Fruit fly (Drosophila melanogaster): ENCODE results near the gene CG32240.

The CG32240 gene

dm6 chr3L:4403180-4403769 lies 21.8 kb upstream of the CG32240 start, which contains the start of gene Syx17:
Gene Syx17, plus strand, starts transcription at chr3L:4403487.
- TF ChIP-seq rgr (GFP tag; optimal IDR thresholded peaks at IDR 0.05) (peak; percentile 52), Vsx2 (GFP tag; optimal IDR thresholded peaks at IDR 0.05; ENCODE audit: partially characterized antibody) (no peak), Sp1 (GFP tag; optimal IDR thresholded peaks at IDR 0.05) (peak; percentile 33), Abd-B (GFP tag; optimal IDR thresholded peaks at IDR 0.05) (no peak), Mio (GFP tag; optimal IDR thresholded peaks at IDR 0.05) (no peak), sage (GFP tag; optimal IDR thresholded peaks at IDR 0.05) (peak; percentile 33), Dif (GFP tag; optimal IDR thresholded peaks at IDR 0.05; ENCODE audit: partially characterized antibody) (no peak), jim (GFP tag; optimal IDR thresholded peaks at IDR 0.05) (no peak), tai (GFP tag; optimal IDR thresholded peaks at IDR 0.05) (peak; percentile 57), Hnf4 (GFP tag; optimal IDR thresholded peaks at IDR 0.05) (peak; percentile 71), Jra (GFP tag; optimal IDR thresholded peaks at IDR 0.05) (peak; percentile 7), sv (GFP tag; optimal IDR thresholded peaks at IDR 0.05) (peak; percentile 17), Hr83 (GFP tag; optimal IDR thresholded peaks at IDR 0.05; ENCODE audit: poor library complexity, severe bottlenecking) (peak; percentile 58), CrebA (GFP tag; optimal IDR thresholded peaks at IDR 0.05; ENCODE audit: borderline replicate concordance) (no peak), Dfd (GFP tag; optimal IDR thresholded peaks at IDR 0.05) (no peak), dsf (GFP tag; optimal IDR thresholded peaks at IDR 0.05; ENCODE audit: borderline replicate concordance) (no peak), dl (GFP tag; optimal IDR thresholded peaks at IDR 0.05; ENCODE audit: insufficient read depth in 1 of 2, partially characterized antibody in 2 of 2) (no peak), HLH106 (tag; optimal IDR thresholded peaks at IDR 0.05) (peak; percentile 29), foxo (GFP tag; optimal IDR thresholded peaks at IDR 0.05) (peak in 1 of 2 experiments; percentile 53), ey (GFP tag; optimal IDR thresholded peaks at IDR 0.05) (peak; percentile 40), Hr78 (GFP tag; optimal IDR thresholded peaks at IDR 0.05) (peak; percentile 86), dmrt93B (GFP tag; optimal IDR thresholded peaks at IDR 0.05) (peak; percentile 4), psq (GFP tag; optimal IDR thresholded peaks at IDR 0.05) (peak; percentile 21), CG9705 (GFP tag; optimal IDR thresholded peaks at IDR 0.05) (peak; percentile 34), woc (GFP tag; optimal IDR thresholded peaks at IDR 0.05) (no peak), N (GFP tag; optimal IDR thresholded peaks at IDR 0.05) (no peak), usp (GFP tag; optimal IDR thresholded peaks at IDR 0.05) (no peak), fru (GFP tag; optimal IDR thresholded peaks at IDR 0.05) (peak; percentile 47), lola (GFP tag; optimal IDR thresholded peaks at IDR 0.05) (no peak), Myc (optimal IDR thresholded peaks at IDR 0.05) (no peak), Rel (GFP tag; optimal IDR thresholded peaks at IDR 0.05) (no peak), Rel (tag; optimal IDR thresholded peaks at IDR 0.05) (peak; percentile 98), OdsH (GFP tag; optimal IDR thresholded peaks at IDR 0.05) (no peak), CG32264 (GFP tag; optimal IDR thresholded peaks at IDR 0.05) (no peak), GATAd (GFP tag; optimal IDR thresholded peaks at IDR 0.05) (no peak), pan (optimal IDR thresholded peaks at IDR 0.05) (no peak), h (GFP tag; optimal IDR thresholded peaks at IDR 0.05) (peak; percentile 43), brk (GFP tag; optimal IDR thresholded peaks at IDR 0.05) (peak; percentile 30), br (GFP tag; optimal IDR thresholded peaks at IDR 0.05) (peak; percentile 25)

DNA sequence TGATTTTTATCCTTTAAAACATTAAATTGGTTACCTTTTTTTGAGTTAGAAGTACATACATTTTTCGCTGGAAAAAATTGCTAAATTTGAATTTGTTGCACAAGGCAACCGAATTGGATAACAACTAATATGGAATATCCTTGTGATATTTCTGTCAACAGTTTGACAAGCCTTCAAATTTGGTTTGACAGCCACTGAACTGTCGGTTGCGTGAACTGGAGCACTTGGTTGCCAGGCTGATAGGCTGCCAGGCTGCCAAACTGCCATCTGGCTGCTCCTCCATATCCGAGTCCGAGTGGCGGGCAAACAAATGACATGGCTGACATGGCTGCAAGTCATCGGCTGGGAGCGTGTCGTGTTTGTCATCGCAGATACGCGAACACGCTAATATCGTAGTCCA lies 19.8 kb upstream of the CG32240 start:
- no peak for TF ChIP-seq lola (GFP tag; optimal IDR thresholded peaks at IDR 0.05)
- peak; percentile 26 for TF ChIP-seq Myc (optimal IDR thresholded peaks at IDR 0.05)

dm6 chr3L:4399905-4400304 lies 18.5 kb upstream of the CG32240 start:
- TF ChIP-seq HLH106 (tag; optimal IDR thresholded peaks at IDR 0.05) = peak; percentile 6
- TF ChIP-seq foxo (GFP tag; optimal IDR thresholded peaks at IDR 0.05) = peak in 1 of 2 experiments; percentile 14
- TF ChIP-seq Jra (GFP tag; optimal IDR thresholded peaks at IDR 0.05) = no peak
